Fruit fly (Drosophila melanogaster): Measurements from ENCODE around the gene Nha2.

Nha2 gene

dm6 chr3R:23030900-23031299 lies 32.6 kb upstream of the Nha2 start (continued):
- TF ChIP-seq Dip2 (GFP tag; IDR thresholded peaks at IDR 0.05): no peak
- peak; percentile 4 for TF ChIP-seq CG10979 (tag; optimal IDR thresholded peaks at IDR 0.05)
- no peak for TF ChIP-seq CG8089 (GFP tag; optimal IDR thresholded peaks at IDR 0.05)

dm6 chr3R:23028506-23028905 lies 30.2 kb upstream of the Nha2 start:
- TF ChIP-seq CG17612 (GFP tag; IDR thresholded peaks at IDR 0.05): no peak
- TF ChIP-seq CG12071 (GFP tag; optimal IDR thresholded peaks at IDR 0.05): peak; percentile 46
- TF ChIP-seq Gsc (GFP tag; IDR thresholded peaks at IDR 0.05): no peak
- TF ChIP-seq Sry-β (GFP tag; optimal IDR thresholded peaks at IDR 0.05): no peak
- TF ChIP-seq BEAF-32 (GFP tag; optimal IDR thresholded peaks at IDR 0.05): no peak
- TF ChIP-seq Stat92E (GFP tag; optimal IDR thresholded peaks at IDR 0.05): no peak
- TF ChIP-seq CG4730 (GFP tag; IDR thresholded peaks at IDR 0.05): peak; percentile 44; the same call in 1 of the 2 replicates
- peak; percentile 53 for TF ChIP-seq Chrac-16 (GFP tag; optimal IDR thresholded peaks at IDR 0.05)
- no peak for TF ChIP-seq fd102C (GFP tag; optimal IDR thresholded peaks at IDR 0.05)
- TF ChIP-seq CG15011 (GFP tag; optimal IDR thresholded peaks at IDR 0.05): no peak
- TF ChIP-seq CG4360 (GFP tag; IDR thresholded peaks at IDR 0.05): no peak
- TF ChIP-seq CG6765 (GFP tag; optimal IDR thresholded peaks at IDR 0.05): no peak
- no peak for TF ChIP-seq cg (GFP tag; optimal IDR thresholded peaks at IDR 0.05)
- no peak for TF ChIP-seq yki (optimal IDR thresholded peaks at IDR 0.05)
- TF ChIP-seq CG9437 (GFP tag; optimal IDR thresholded peaks at IDR 0.05): no peak
- no peak for TF ChIP-seq eyg (GFP tag; optimal IDR thresholded peaks at IDR 0.05)
- peak; percentile 58 for TF ChIP-seq bab2 (GFP tag; optimal IDR thresholded peaks at IDR 0.05)
- no peak for TF ChIP-seq sqz (GFP tag; optimal IDR thresholded peaks at IDR 0.05)
- TF ChIP-seq CG15514 (GFP tag; optimal IDR thresholded peaks at IDR 0.05): peak; percentile 17
- TF ChIP-seq HLH4C (GFP tag; IDR thresholded peaks at IDR 0.05; ENCODE audit: partially characterized antibody): no peak
- TF ChIP-seq unc-4 (GFP tag; IDR thresholded peaks at IDR 0.05; ENCODE audit: partially characterized antibody): no peak
- TF ChIP-seq Hr39 (optimal IDR thresholded peaks at IDR 0.05): no peak
- peak; percentile 1 for TF ChIP-seq CG8089 (GFP tag; optimal IDR thresholded peaks at IDR 0.05)
- TF ChIP-seq CG13624 (GFP tag; optimal IDR thresholded peaks at IDR 0.05): peak; percentile 70
- no peak for TF ChIP-seq gfzf (GFP tag; optimal IDR thresholded peaks at IDR 0.05)
- peak; percentile 47 for TF ChIP-seq CG4404 (GFP tag; IDR thresholded peaks at IDR 0.05)
- no peak for TF ChIP-seq CG18476 (GFP tag; optimal IDR thresholded peaks at IDR 0.05)
- no peak for TF ChIP-seq Jarid2 (GFP tag; optimal IDR thresholded peaks at IDR 0.05)
- TF ChIP-seq sug (tag; optimal IDR thresholded peaks at IDR 0.05): no peak
- TF ChIP-seq CG31365 (tag; optimal IDR thresholded peaks at IDR 0.05): no peak
- TF ChIP-seq CG10462 (GFP tag; optimal IDR thresholded peaks at IDR 0.05): no peak
- TF ChIP-seq CG14710 (tag; optimal IDR thresholded peaks at IDR 0.05): no peak
- no peak for TF ChIP-seq CG3838 (GFP tag; optimal IDR thresholded peaks at IDR 0.05)
- no peak for TF ChIP-seq gcm2 (GFP tag; optimal IDR thresholded peaks at IDR 0.05)
- TF ChIP-seq gt (GFP tag; IDR thresholded peaks at IDR 0.05): no peak
- peak; percentile 38 for TF ChIP-seq en (GFP tag; optimal IDR thresholded peaks at IDR 0.05)
- TF ChIP-seq lab (GFP tag; optimal IDR thresholded peaks at IDR 0.05): peak; percentile 68
- TF ChIP-seq stwl (tag; optimal IDR thresholded peaks at IDR 0.05): no peak
- TF ChIP-seq CG13287 (GFP tag; IDR thresholded peaks at IDR 0.05; ENCODE audit: partially characterized antibody): no peak
- TF ChIP-seq CG15696 (tag; optimal IDR thresholded peaks at IDR 0.05): no peak
- peak; percentile 76; the same call in 1 of the 2 replicates for TF ChIP-seq sob (GFP tag; IDR thresholded peaks at IDR 0.05)
- TF ChIP-seq slbo (GFP tag; IDR thresholded peaks at IDR 0.05): peak; percentile 84
- TF ChIP-seq CG8281 (tag; optimal IDR thresholded peaks at IDR 0.05): no peak
- TF ChIP-seq Awh (GFP tag; IDR thresholded peaks at IDR 0.05): no peak
- no peak for TF ChIP-seq CG3065 (GFP tag; optimal IDR thresholded peaks at IDR 0.05)
- peak; percentile 36 for TF ChIP-seq nmo (GFP tag; optimal IDR thresholded peaks at IDR 0.05)
- peak; percentile 40 for TF ChIP-seq PHDP (tag; optimal IDR thresholded peaks at IDR 0.05)

All from whole organism, embryonic.